Worm (Caenorhabditis elegans) whole organism, dauer: Measurements from ENCODE around the gene Y61B8B.3.

Source experiments
- unc-62 ChIP-seq: sonication (generic microtip); optimal IDR thresholded peaks from 2 replicates; lab custom pipeline; 2017; ENCODE audit warnings: missing biosample characterization, missing genetic modification reagents, missing genetic modification characterization

Y61B8B.3 gene

DNA sequence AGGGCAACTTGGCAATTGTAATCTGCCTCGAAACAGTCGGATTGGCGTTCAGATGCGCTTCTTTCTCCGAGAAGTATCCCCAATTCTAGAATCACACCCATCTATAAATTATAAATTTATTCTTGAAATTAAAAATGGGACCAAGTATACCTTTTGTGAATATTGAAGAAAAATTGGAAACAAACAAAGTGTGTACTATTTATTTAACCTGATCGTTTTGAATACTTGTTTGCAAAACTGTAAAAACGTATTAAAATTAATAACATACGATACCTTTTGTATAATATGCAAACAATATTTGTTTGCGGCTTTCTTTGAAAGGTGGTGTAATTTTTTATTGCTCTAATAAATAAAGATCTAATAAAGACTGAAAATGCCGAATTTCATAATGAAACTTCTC, at the start of gene Y61B8B.3:
Gene Y61B8B.3 (minus strand): TSS at position 101 of the 400 bp plus-strand sequence.
- TF ChIP-seq unc-62 (GFP tag; lab: Kevin White, UChicago), result no peak

DNA sequence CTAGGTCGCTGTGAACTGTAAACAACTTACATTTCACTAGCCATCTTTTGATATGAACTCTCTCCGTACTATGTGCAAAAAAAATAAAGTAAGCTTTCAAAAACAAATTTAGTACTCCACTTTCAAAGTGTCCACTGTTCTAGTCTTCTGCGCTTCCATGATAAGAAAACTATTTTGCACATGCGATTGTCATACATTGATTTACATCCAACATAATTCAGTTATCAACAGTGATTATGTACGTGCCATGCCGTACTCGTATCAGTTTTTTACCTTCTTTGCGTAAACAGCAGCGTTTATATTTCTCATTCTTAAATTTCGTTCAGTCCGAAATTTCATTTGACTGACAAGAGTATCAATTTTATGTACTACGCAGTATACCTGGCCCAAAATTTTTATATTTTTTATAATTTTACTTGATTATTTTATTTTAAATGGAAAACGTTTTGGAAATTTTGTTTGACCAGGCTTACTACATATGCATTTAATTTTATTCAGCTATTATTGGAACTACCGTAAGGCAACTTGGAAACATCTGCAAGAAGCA, 40.6 kb upstream of the Y61B8B.3 start, which contains the start of the genes fbxa-134 and F47H4.2:
Gene fbxa-134 (minus strand): TSS at position 44 of the 547 bp plus-strand sequence.
Gene F47H4.2 (plus strand): TSS at position 497 of the 547 bp plus-strand sequence.
- TF ChIP-seq unc-62 (GFP tag; lab: Kevin White, UChicago), result no peak

DNA sequence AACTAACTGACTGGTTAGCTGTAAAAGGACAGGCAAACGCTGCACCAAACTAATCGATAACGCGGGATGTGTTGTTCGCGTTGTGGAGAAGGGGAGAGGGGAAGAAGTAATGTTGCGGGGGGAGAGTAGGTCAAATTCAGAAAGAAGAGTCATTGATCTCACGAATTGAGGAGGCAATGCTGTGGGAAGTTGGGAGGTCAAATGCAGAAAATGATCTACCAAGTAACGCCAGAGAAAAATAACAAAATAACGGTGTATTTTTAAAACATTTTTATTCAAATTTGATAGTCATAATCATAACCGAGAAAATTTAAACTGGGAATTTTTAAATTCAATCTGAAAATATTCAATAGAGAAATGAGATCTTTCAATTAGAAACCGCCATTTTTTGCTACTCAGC, 37.8 kb upstream of the Y61B8B.3 start, which contains the start of gene lsy-27:
Gene lsy-27 (minus strand): TSS at position 101 of the 400 bp plus-strand sequence.
- TF ChIP-seq unc-62 (GFP tag; lab: Kevin White, UChicago), result no peak

DNA sequence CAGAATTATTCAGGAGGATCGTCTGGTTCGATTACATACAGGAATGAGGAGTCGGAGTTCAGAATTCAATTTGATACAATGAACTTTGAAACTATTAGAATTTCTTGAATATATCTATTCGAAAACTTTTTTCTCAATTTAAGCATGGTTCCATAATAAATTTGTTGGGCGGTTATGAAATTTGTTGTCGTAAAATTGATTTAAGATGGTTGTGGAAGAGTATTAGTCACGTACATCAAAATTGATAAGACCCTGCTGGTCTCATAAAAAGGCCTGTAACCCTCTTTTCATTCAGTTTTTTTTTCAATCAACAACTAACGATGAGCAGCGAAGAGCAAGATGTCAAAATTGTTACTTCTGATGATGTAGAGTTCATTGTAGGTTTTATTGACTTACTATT, 35.3 kb upstream of the Y61B8B.3 start, which contains the start of gene skr-5:
Gene skr-5 (plus strand): TSS at position 301 of the 400 bp plus-strand sequence.
- no peak for TF ChIP-seq unc-62 (GFP tag; lab: Kevin White, UChicago)

DNA sequence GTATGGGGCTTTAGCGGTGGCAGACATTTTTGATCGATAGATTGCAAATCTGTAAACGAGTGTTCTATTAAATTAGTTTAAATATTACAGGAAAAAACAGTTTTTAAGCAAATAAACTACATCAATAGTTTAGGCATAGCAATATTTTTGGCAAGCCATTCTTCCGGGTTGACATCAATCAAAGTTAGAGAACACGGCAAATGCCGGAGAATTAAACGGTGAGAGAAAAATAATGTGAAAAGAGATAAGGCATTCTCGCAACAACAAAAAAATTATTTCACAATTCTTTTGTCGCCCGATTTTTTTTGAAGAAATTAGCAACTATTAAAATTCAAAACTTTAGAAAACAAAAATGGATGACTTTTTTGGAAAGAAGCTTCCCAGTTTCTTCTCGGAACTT, 32.6 kb upstream of the Y61B8B.3 start, which contains the start of the genes fbxa-188 and fbxa-189:
Gene fbxa-188 (minus strand): TSS at position 51 of the 400 bp plus-strand sequence.
Gene fbxa-189 (plus strand): TSS at position 339 of the 400 bp plus-strand sequence.
- TF ChIP-seq unc-62 (GFP tag; lab: Kevin White, UChicago), result no peak

DNA sequence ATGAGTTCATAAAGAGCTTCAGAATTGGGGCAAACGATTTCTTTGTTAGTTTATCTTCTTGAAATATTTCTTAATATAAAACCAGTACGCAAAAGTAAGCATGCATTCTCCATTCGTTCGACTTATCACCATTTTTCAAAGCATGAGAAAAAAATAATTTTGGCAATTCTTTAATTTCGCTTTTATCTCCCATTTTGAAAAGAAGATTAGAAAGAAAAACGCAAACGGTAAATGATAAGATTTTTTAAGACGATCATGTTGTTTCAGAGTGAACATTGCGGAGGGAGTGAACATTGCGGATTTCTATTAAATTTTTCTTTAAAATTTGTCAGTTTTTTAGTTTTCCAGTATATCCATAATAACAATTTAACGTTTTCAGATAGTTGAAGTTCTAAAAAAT, 27.1 kb upstream of the Y61B8B.3 start:
- no peak for TF ChIP-seq unc-62 (GFP tag; lab: Kevin White, UChicago)

DNA sequence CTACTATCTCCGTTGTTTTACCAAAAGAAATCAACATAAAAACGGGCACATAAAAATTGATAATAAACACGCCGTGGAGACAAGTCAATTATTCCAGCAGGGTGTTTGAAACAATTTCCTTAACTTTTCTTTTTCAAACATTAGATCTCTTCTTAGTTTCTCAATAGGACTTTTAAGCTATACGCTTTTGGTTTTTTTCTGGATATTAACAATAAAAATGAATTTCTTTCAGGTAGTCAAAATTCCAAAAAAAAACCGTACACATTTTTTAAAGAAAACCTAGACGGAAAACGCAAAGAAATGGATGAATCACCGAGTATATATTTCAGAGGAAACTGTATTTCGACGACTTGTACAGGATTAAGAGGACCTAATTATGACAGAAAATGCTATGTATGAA, 19.1 kb upstream of the Y61B8B.3 start, which contains the start of gene fbxa-185:
Gene fbxa-185 (plus strand): TSS at position 301 of the 400 bp plus-strand sequence.
- no peak for TF ChIP-seq unc-62 (GFP tag; lab: Kevin White, UChicago)

DNA sequence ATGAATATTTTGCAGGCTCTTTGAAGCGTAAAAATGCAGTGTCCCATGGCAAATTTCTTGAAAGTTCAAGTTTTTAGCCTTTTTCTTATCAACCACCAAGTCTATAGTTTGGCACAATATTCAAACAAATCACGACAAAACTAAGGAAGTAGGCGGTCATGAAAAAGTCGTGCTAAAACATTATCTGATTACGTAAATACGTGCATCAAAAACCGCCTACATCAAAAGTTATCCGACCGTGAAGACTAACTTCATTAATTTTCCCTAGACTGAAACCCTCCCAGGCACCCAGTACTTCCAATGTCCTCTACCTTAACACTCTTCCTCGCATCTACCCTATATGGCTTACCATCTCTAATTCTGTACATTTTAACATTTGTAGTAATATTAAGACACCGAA, 16.2 kb upstream of the Y61B8B.3 start, which contains the start of gene srg-44:
Gene srg-44 (plus strand): TSS at position 301 of the 400 bp plus-strand sequence.
- no peak for TF ChIP-seq unc-62 (GFP tag; lab: Kevin White, UChicago)

DNA sequence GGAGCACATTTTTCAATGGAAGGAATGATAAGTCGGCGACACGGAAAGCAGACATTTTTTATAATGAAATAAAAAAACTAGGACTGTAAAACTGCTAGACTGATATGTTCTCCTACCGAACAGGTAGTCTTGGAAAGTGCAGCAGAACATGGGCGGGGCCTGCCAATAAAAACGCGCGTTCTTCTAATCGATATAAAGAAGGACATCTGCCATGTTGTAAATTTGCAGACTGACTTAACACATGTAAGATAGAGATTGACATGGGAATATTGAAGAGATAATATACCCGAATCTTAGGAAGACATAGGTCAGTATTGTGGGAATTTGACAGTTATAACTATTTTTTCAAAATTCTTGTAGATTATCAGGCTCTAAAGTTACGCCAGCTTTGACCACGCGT, 15.6 kb upstream of the Y61B8B.3 start, which contains the start of gene sdz-16:
Gene sdz-16 (minus strand): TSS at position 101 of the 400 bp plus-strand sequence.
- TF ChIP-seq unc-62 (GFP tag; lab: Kevin White, UChicago), result no peak

DNA sequence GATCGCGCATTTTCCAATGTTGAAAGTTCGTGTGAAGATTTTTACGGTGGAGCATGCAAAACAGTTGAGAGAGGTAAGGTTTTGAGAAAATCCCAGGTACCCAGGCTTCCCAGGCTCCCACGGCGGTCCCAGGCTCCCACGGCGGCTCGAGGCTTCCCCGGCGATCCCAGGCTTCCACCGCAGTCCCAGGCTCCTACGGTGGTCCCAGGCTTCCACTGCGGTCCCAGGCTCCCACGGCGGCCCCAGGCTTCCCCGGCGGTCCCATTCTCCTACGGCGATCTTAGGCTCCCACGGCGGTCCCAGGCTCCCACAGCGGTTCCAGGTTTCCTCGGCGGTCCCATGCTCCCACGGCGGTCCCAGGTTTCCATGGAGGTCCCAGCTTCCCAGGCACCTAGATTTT, 11.6 kb upstream of the Y61B8B.3 start:
- TF ChIP-seq unc-62 (GFP tag; lab: Kevin White, UChicago), result no peak

DNA sequence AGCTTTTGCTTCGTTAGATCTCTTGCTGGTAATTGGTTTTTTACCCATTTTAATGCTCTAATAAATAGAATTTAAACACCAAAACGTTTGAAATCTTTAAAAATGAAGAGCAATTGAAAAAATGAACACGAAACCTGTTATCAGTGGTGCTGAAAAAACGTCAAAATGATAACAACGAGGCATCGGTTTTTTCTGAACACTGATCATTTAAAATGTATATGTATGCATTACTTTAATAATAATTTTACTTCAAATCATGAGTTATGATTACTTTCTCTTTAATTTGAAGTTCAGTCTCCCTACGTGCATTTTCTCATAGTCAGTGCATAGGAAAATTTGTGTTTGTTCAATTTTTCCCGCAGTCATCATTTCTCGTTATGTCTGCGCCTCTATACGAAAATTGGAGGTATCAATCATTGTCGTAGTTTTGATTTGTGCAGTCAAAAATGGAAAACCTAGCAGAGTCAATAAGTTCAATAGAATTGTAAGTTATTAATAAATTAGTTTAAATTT, 10.2 kb upstream of the Y61B8B.3 start, which contains the start of gene F31E9.3:
Gene F31E9.3 (plus strand): TSS at position 194 of the 513 bp plus-strand sequence.
- TF ChIP-seq unc-62 (GFP tag; lab: Kevin White, UChicago), result no peak

DNA sequence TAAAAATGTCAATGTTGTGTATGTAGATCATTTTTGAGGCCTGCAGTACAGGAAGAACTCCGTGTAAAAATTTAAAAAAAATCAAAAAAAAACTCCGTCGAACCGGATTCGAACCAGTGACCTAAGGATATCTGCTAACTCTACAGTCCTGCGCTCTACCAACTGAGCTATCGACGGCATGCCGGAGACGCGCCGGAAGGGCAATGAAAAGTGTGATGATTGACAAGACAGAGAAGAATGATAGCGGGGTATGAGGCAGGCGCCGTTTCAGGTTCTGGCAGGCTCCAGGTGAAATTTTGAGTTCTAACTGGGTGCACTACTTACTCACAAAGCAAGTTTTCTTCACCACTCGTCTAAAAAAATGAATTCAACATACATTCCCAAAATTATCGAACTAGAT, 5.5 kb upstream of the Y61B8B.3 start, which contains the start of gene srz-58:
Gene srz-58 (plus strand): TSS at position 362 of the 400 bp plus-strand sequence.
- TF ChIP-seq unc-62 (GFP tag; lab: Kevin White, UChicago), result no peak

DNA sequence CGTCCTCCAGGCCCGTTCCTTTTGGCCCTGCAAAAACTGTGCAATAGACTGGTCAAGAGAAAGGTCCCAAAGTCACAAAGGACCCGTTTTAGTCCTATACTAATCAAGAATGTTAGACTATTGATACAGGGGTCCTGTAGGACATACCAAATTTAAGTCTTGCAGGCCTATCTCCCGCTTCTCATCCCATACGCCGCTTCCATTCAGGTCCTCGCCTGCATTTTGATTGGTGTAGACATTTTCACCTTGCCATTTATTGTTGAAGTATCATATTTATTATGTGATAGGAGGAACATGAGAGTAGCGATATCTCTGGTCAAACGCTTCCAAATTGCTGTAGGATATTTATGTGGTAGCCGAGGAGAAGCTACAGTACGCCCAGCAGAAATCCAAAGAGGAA, 5.0 kb upstream of the Y61B8B.3 start:
- no peak for TF ChIP-seq unc-62 (GFP tag; lab: Kevin White, UChicago)

DNA sequence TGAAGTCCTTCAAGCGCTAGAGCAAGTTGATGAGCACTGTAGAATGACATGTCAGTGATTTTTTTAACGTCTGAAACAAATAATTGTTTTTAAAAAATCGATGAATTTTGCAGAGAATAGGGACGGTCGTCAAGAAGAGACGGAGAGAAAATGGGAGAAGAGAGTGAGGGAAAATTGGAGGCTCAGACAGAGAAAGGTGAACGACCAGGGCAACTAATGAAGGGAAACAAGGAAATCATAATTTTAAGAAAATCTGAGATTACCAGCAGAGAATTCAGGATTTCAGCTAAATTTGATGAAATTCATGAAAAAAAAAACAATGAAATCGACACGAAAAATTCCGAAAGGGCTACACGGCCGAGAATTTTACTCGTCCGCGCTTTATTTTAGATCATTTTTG, 2.8 kb upstream of the Y61B8B.3 start, which contains the start of gene F31E9.6:
Gene F31E9.6 (minus strand): TSS at position 91 of the 400 bp plus-strand sequence.
- no peak for TF ChIP-seq unc-62 (GFP tag; lab: Kevin White, UChicago)

DNA sequence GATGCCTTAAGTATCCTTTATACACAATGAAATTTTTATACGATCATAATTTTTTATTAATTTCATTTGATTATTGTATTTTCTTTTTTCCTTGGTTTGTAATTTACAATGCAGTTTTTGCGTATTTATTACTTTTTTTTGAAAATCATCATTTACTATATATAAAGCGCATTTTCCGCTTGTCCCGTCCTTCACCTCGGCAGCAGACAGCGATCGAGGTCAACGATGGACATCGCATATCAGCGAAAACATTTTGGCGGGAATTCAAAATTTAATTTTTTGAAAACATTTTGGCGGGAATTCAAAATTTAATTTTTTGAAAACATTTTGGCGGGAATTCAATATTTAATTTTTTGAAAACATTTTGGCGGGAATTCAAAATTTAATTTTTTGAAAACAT, 4.4 kb downstream of the Y61B8B.3 start:
- TF ChIP-seq unc-62 (GFP tag; lab: Kevin White, UChicago), result no peak

DNA sequence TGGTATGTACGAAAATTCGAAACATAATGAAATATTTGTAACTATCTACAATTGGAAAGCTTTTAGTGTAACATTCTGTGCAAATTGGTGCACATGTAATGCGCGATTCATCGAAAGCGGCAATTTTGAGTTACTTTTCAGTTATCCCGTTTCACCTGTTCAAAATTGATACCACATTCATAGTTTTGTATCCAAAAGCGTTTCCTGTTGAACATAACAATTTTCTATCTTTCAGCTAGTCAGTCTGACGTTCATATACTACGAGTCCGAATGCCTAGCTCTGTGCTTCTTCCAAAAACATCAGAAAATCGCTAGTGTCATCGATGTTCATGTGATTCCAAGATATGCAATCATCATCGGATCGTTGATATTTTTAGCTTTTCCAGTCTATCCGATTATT, 8.9 kb downstream of the Y61B8B.3 start:
- TF ChIP-seq unc-62 (GFP tag; lab: Kevin White, UChicago), result no peak
